Fruit fly (Drosophila melanogaster) whole organism, embryonic: ENCODE measurements around the gene CG17221.

ENCODE experiments used
- Abd-B ChIP-seq: fragments of 200-800 bp; sonication (Bioruptor generic); optimal IDR thresholded peaks from 2 replicates; lab custom pipeline; 2018; ENCODE audit warnings: missing biosample characterization, mild to moderate bottlenecking, missing genetic modification characterization, moderate library complexity
- CG11093 ChIP-seq: fragments of 200-800 bp; sonication (Bioruptor generic); IDR thresholded peaks from 3 replicates; pipeline ENCODE4 v1.3.6; 2022; ENCODE audit warnings: missing biosample characterization, missing genetic modification characterization
- CG11723 ChIP-seq: fragments of 200-800 bp; sonication (Bioruptor generic); optimal IDR thresholded peaks from 2 replicates; lab custom pipeline; 2017; ENCODE audit warnings: missing biosample characterization, mild to moderate bottlenecking, missing genetic modification characterization
- CG12744 ChIP-seq: fragments of 200-800 bp; sonication (Bioruptor generic); optimal IDR thresholded peaks from 2 replicates; lab custom pipeline; 2016; ENCODE audit warnings: missing biosample characterization, missing genetic modification characterization
- CG13123 ChIP-seq: fragments of 200-800 bp; sonication (Bioruptor generic); optimal IDR thresholded peaks from 2 replicates; lab custom pipeline; 2016; ENCODE audit warnings: missing biosample characterization, missing genetic modification characterization
- CG13296 ChIP-seq: fragments of 200-800 bp; sonication (Bioruptor generic); optimal IDR thresholded peaks from 3 replicates; lab custom pipeline; 2018; ENCODE audit warnings: missing biosample characterization, mild to moderate bottlenecking, missing genetic modification characterization
- CG1529 ChIP-seq: fragments of 200-800 bp; sonication (Bioruptor generic); optimal IDR thresholded peaks from 3 replicates; lab custom pipeline; 2018; ENCODE audit warnings: missing biosample characterization, missing genetic modification characterization
- CG16863 ChIP-seq: fragments of 200-800 bp; sonication (Bioruptor generic); optimal IDR thresholded peaks from 3 replicates; lab custom pipeline; 2016; ENCODE audit warnings: missing biosample characterization, missing genetic modification characterization
- CG18599 ChIP-seq: fragments of 200-800 bp; sonication (Bioruptor generic); optimal IDR thresholded peaks from 3 replicates; lab custom pipeline; 2017; ENCODE audit warnings: missing biosample characterization, missing genetic modification characterization, mild to moderate bottlenecking, moderate library complexity, missing genetic modification reagents
- CG18619 ChIP-seq: fragments of 200-800 bp; sonication (Bioruptor generic); optimal IDR thresholded peaks from 3 replicates; lab custom pipeline; 2017; ENCODE audit warnings: missing biosample characterization, mild to moderate bottlenecking, missing genetic modification characterization
- CG2202 ChIP-seq: fragments of 200-800 bp; sonication (Bioruptor generic); optimal IDR thresholded peaks from 2 replicates; lab custom pipeline; 2018; ENCODE audit warnings: missing biosample characterization, mild to moderate bottlenecking, missing genetic modification characterization
- CG2678 ChIP-seq: fragments of 200-800 bp; sonication (Bioruptor generic); optimal IDR thresholded peaks from 3 replicates; lab custom pipeline; 2019; ENCODE audit warnings: missing biosample characterization, mild to moderate bottlenecking, missing genetic modification characterization, moderate library complexity
- CG4707 ChIP-seq: fragments of 200-800 bp; sonication (Bioruptor generic); optimal IDR thresholded peaks from 2 replicates; lab custom pipeline; 2018; ENCODE audit warnings: missing biosample characterization, mild to moderate bottlenecking, missing genetic modification characterization, moderate library complexity
- CG5953 ChIP-seq: fragments of 200-800 bp; sonication (Bioruptor generic); IDR thresholded peaks from 2 replicates; pipeline ENCODE4 v1.3.6; 2022; ENCODE audit warnings: missing biosample characterization, missing genetic modification characterization
- CG6175 ChIP-seq: fragments of 200-800 bp; sonication (Bioruptor generic); IDR thresholded peaks from 3 replicates; pipeline ENCODE4 v1.3.6; 2022; ENCODE audit warnings: missing biosample characterization, missing genetic modification characterization
- CG6689 ChIP-seq: fragments of 200-800 bp; sonication (Bioruptor generic); IDR thresholded peaks from 2 replicates; pipeline ENCODE4 v1.3.6; 2022; ENCODE audit warnings: missing biosample characterization, missing genetic modification characterization
- CG6813 ChIP-seq: fragments of 200-800 bp; sonication (Bioruptor generic); optimal IDR thresholded peaks from 2 replicates; lab custom pipeline; 2017; ENCODE audit warnings: missing biosample characterization, missing genetic modification characterization, mild to moderate bottlenecking, moderate library complexity, missing genetic modification reagents
- CG7271 ChIP-seq: fragments of 200-800 bp; sonication (Bioruptor generic); optimal IDR thresholded peaks from 2 replicates; lab custom pipeline; 2018; ENCODE audit warnings: missing biosample characterization, mild to moderate bottlenecking, missing genetic modification characterization, moderate library complexity
- CG8924 ChIP-seq: fragments of 200-800 bp; optimal IDR thresholded peaks from 3 replicates; lab custom pipeline; 2019; ENCODE audit warnings: missing biosample characterization, mild to moderate bottlenecking, missing genetic modification characterization, moderate library complexity
- CG9437 ChIP-seq: fragments of 200-800 bp; sonication (Bioruptor generic); optimal IDR thresholded peaks from 2 replicates; lab custom pipeline; 2018; ENCODE audit warnings: missing biosample characterization, mild to moderate bottlenecking, missing genetic modification characterization
- CG9817 ChIP-seq: fragments of 200-800 bp; sonication (Bioruptor generic); optimal IDR thresholded peaks from 2 replicates; lab custom pipeline; 2018; ENCODE audit warnings: missing biosample characterization, mild to moderate bottlenecking, missing genetic modification characterization, moderate library complexity
- CrebB ChIP-seq: fragments of 200-800 bp; sonication (Bioruptor generic); optimal IDR thresholded peaks from 3 replicates; lab custom pipeline; 2018; ENCODE audit warnings: missing biosample characterization, mild to moderate bottlenecking, missing genetic modification characterization
- Drgx ChIP-seq: fragments of 200-800 bp; sonication (Bioruptor generic); IDR thresholded peaks from 2 replicates; pipeline ENCODE4 v1.3.6; 2022; ENCODE audit warnings: missing biosample characterization, missing genetic modification characterization
- E2f1 ChIP-seq: fragments of 200-800 bp; sonication (Bioruptor generic); IDR thresholded peaks from 2 replicates; pipeline ENCODE4 v1.3.6; 2022; ENCODE audit warnings: missing biosample characterization, missing genetic modification characterization
- E2f2 ChIP-seq: fragments of 200-800 bp; sonication (Bioruptor generic); IDR thresholded peaks from 2 replicates; pipeline ENCODE4 v1.3.6; 2022; ENCODE audit warnings: missing biosample characterization, missing genetic modification characterization
- Fer1 ChIP-seq: fragments of 200-800 bp; sonication (Bioruptor generic); optimal IDR thresholded peaks from 2 replicates; lab custom pipeline; 2017; ENCODE audit warnings: missing biosample characterization, mild to moderate bottlenecking, missing genetic modification characterization
- Fer2 ChIP-seq: fragments of 200-800 bp; sonication (Bioruptor generic); optimal IDR thresholded peaks from 2 replicates; lab custom pipeline; 2018; ENCODE audit warnings: missing biosample characterization, mild to moderate bottlenecking, missing genetic modification characterization, moderate library complexity
- Lhr ChIP-seq: fragments of 200-800 bp; sonication (Bioruptor generic); optimal IDR thresholded peaks from 3 replicates; lab custom pipeline; 2017; ENCODE audit warnings: mild to moderate bottlenecking, missing biosample characterization, missing genetic modification reagents, missing genetic modification characterization
- Meics ChIP-seq: fragments of 200-800 bp; sonication (Bioruptor generic); optimal IDR thresholded peaks from 2 replicates; lab custom pipeline; 2017; ENCODE audit warnings: missing biosample characterization, mild to moderate bottlenecking, missing genetic modification characterization
- Mrtf ChIP-seq: fragments of 200-800 bp; sonication (Bioruptor generic); IDR thresholded peaks from 3 replicates; pipeline ENCODE4 v1.3.6; 2022; ENCODE audit warnings: missing biosample characterization, missing genetic modification characterization
- Nf-YB ChIP-seq: fragments of 200-800 bp; sonication (Bioruptor generic); optimal IDR thresholded peaks from 3 replicates; lab custom pipeline; 2019; ENCODE audit warnings: missing biosample characterization, mild to moderate bottlenecking, missing genetic modification characterization, moderate library complexity
- Oli ChIP-seq: fragments of 200-800 bp; sonication (Bioruptor generic); optimal IDR thresholded peaks from 2 replicates; lab custom pipeline; 2018; ENCODE audit warnings: missing biosample characterization, mild to moderate bottlenecking, missing genetic modification characterization, moderate library complexity
- Side ChIP-seq: fragments of 200-800 bp; sonication (Bioruptor generic); optimal IDR thresholded peaks from 2 replicates; lab custom pipeline; 2016; ENCODE audit warnings: missing biosample characterization, missing genetic modification characterization
- Xrp1 ChIP-seq: fragments of 200-800 bp; sonication (Bioruptor generic); IDR thresholded peaks from 2 replicates; pipeline ENCODE4 v1.3.6; 2022; ENCODE audit warnings: missing biosample characterization, missing genetic modification characterization
- ase ChIP-seq: fragments of 200-800 bp; sonication (Bioruptor generic); IDR thresholded peaks from 3 replicates; pipeline ENCODE4 v1.3.6; 2022; ENCODE audit warnings: missing biosample characterization, missing genetic modification characterization
- az2 ChIP-seq: fragments of 200-800 bp; sonication (Bioruptor generic); optimal IDR thresholded peaks from 3 replicates; lab custom pipeline; 2016; ENCODE audit warnings: missing biosample characterization, missing genetic modification characterization
- btn ChIP-seq: fragments of 200-800 bp; sonication (Bioruptor generic); optimal IDR thresholded peaks from 2 replicates; lab custom pipeline; 2016; ENCODE audit warnings: missing biosample characterization, missing genetic modification characterization
- dpn ChIP-seq, 2 experiments: fragments of 200-800 bp; sonication (Bioruptor generic); optimal IDR thresholded peaks; 3 replicates each; lab custom pipeline; 2016; ENCODE audit warnings: missing biosample characterization in 2 of 2, missing genetic modification characterization in 2 of 2
- dysf ChIP-seq: fragments of 200-800 bp; sonication (Bioruptor generic); IDR thresholded peaks from 3 replicates; pipeline ENCODE4 v1.3.6; 2022; ENCODE audit warnings: missing biosample characterization, missing genetic modification characterization
- gcm ChIP-seq: fragments of 200-800 bp; sonication (Bioruptor generic); optimal IDR thresholded peaks from 2 replicates; lab custom pipeline; 2019; ENCODE audit warnings: missing biosample characterization, mild to moderate bottlenecking, missing genetic modification characterization, moderate library complexity
- grn ChIP-seq: fragments of 200-800 bp; sonication (Bioruptor generic); optimal IDR thresholded peaks from 3 replicates; lab custom pipeline; 2017; ENCODE audit warnings: missing biosample characterization, missing genetic modification characterization
- kni ChIP-seq: fragments of 200-800 bp; sonication (Bioruptor generic); optimal IDR thresholded peaks from 3 replicates; lab custom pipeline; 2017; ENCODE audit warnings: mild to moderate bottlenecking, missing biosample characterization, missing genetic modification reagents, missing genetic modification characterization
- mirr ChIP-seq: fragments of 200-800 bp; sonication (Bioruptor generic); optimal IDR thresholded peaks from 3 replicates; lab custom pipeline; 2018; ENCODE audit warnings: missing biosample characterization, mild to moderate bottlenecking, missing genetic modification characterization
- nom ChIP-seq: fragments of 200-800 bp; sonication (Bioruptor generic); optimal IDR thresholded peaks from 2 replicates; lab custom pipeline; 2017; ENCODE audit warnings: missing biosample characterization, missing genetic modification characterization, mild to moderate bottlenecking, moderate library complexity, missing genetic modification reagents
- pb ChIP-seq: fragments of 200-800 bp; sonication (Bioruptor generic); optimal IDR thresholded peaks from 3 replicates; lab custom pipeline; 2016; ENCODE audit warnings: missing biosample characterization, missing genetic modification characterization
- phol ChIP-seq: fragments of 200-800 bp; sonication (Bioruptor generic); optimal IDR thresholded peaks from 3 replicates; lab custom pipeline; 2018; ENCODE audit warnings: missing biosample characterization, mild to moderate bottlenecking, missing genetic modification characterization, moderate library complexity
- prd ChIP-seq, 3 experiments: fragments of >200 bp in 2 of 3; fragments of 200-800 bp in 1 of 3; sonication (Bioruptor generic) in 1 of 3; optimal IDR thresholded peaks in 2 of 3; IDR thresholded peaks in 1 of 3; 2 replicates in 2 of 3; 3 replicates in 1 of 3; pipeline versions ENCODE4 v1.3.6 to Lab custom; 2017 to 2022; ENCODE audit warnings: missing biosample characterization in 1 of 3, missing genetic modification characterization in 1 of 3
- sens ChIP-seq: fragments of 200-800 bp; sonication (Bioruptor generic); peaks from one replicate; lab custom pipeline; 2016; ENCODE audit warnings: missing biosample characterization, missing genetic modification characterization
- wor ChIP-seq: fragments of 200-800 bp; sonication (Bioruptor generic); IDR thresholded peaks from 2 replicates; pipeline ENCODE4 v1.3.6; 2022; ENCODE audit warnings: missing biosample characterization, missing genetic modification characterization
- zfh1 ChIP-seq: fragments of 200-800 bp; sonication (Bioruptor generic); IDR thresholded peaks from 3 replicates; pipeline ENCODE4 v1.3.6; 2022; ENCODE audit warnings: missing biosample characterization, missing genetic modification characterization

CG17221 gene

DNA sequence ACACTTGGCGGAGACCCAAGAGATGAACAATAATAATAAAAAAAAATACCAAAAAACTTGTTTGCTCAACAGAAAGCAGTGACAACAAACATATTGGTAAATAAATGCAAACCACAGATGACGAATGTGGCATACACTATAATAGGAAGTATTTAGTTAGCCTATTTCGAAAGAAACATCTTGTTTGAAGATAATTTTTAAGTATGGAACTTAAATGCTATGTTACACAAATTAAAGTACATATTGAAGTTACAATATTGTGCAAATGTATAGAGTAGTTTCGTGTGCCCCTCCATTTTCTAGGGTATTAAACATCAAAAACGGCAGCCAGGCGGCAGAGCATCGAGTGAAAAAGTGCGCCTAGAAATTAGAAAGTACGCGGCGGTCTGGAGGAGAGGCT lies 36.4 kb upstream of the CG17221 start (continued):
- TF ChIP-seq CG1529 (GFP tag; lab: Kevin White, UChicago) = peak; percentile 69
- TF ChIP-seq gcm (GFP tag; lab: Kevin White, UChicago) = peak; percentile 50
- TF ChIP-seq prd (optimal IDR thresholded peaks at IDR 0.05; lab: Kevin White, UChicago) = no peak
- peak; percentile 47; the same call in 2 of the 3 replicates for TF ChIP-seq prd (GFP tag; IDR thresholded peaks at IDR 0.05; lab: Robert Waterston, UW)
- peak; percentile 41 for TF ChIP-seq CG18599 (GFP tag; lab: Kevin White, UChicago)
- peak; percentile 92 for TF ChIP-seq sens (GFP tag; lab: Kevin White, UChicago)
- TF ChIP-seq Fer2 (tag; lab: Kevin White, UChicago) = no peak
- TF ChIP-seq Drgx = peak; percentile 76
- no peak for TF ChIP-seq Mrtf (GFP tag; lab: Robert Waterston, UW)
- peak; percentile 10 for TF ChIP-seq CG9817 (tag; lab: Kevin White, UChicago)
- TF ChIP-seq zfh1 (GFP tag; lab: Robert Waterston, UW) = 0 out of 3 replicates have a peak, but pooled peaks have one; percentile 32
- peak; percentile 16 for TF ChIP-seq Lhr (GFP tag; lab: Kevin White, UChicago)
- TF ChIP-seq CG13123 (GFP tag; lab: Kevin White, UChicago) = no peak
- TF ChIP-seq pb (GFP tag; lab: Kevin White, UChicago) = no peak
- TF ChIP-seq CrebB (tag; lab: Kevin White, UChicago) = no peak
- peak; percentile 13 for TF ChIP-seq CG18619 (GFP tag; lab: Kevin White, UChicago)
- TF ChIP-seq CG6813 (GFP tag; lab: Kevin White, UChicago) = peak; percentile 23
- peak; percentile 8 for TF ChIP-seq Fer1 (GFP tag; lab: Kevin White, UChicago)
- TF ChIP-seq grn (GFP tag; lab: Kevin White, UChicago) = no peak
- peak; percentile 48 for TF ChIP-seq Abd-B (GFP tag; lab: Kevin White, UChicago)
- TF ChIP-seq btn (GFP tag; lab: Kevin White, UChicago) = peak; percentile 30
- peak; percentile 6 for TF ChIP-seq Meics
- no peak for TF ChIP-seq CG6175 (GFP tag; lab: Robert Waterston, UW)
- TF ChIP-seq CG2202 = peak; percentile 4
- peak; percentile 65 for TF ChIP-seq CG8924 (tag; lab: Kevin White, UChicago)
- TF ChIP-seq CG11723 (GFP tag; lab: Kevin White, UChicago) = peak; percentile 20
- TF ChIP-seq dpn (GFP tag; optimal IDR thresholded peaks at IDR 0.05; lab: Kevin White, UChicago) = peak in 1 of 2 experiments; percentile 41
- TF ChIP-seq mirr = no peak
- no peak for TF ChIP-seq ase (GFP tag; lab: Robert Waterston, UW)
- TF ChIP-seq wor = peak; percentile 49
- peak; percentile 70 for TF ChIP-seq CG4707 (GFP tag; lab: Kevin White, UChicago)
- TF ChIP-seq E2f2 = no peak
- peak; percentile 63 for TF ChIP-seq Oli (tag; lab: Kevin White, UChicago)
- peak; percentile 5 for TF ChIP-seq CG13296 (GFP tag; lab: Kevin White, UChicago)
- TF ChIP-seq Nf-YB = peak; percentile 30
- peak; percentile 63; the same call in 2 of the 3 replicates for TF ChIP-seq dysf (GFP tag; lab: Robert Waterston, UW)
- no peak for TF ChIP-seq Side (GFP tag; lab: Kevin White, UChicago)
- TF ChIP-seq CG6689 = peak; percentile 38; the same call in 1 of the 2 replicates
- no peak for TF ChIP-seq nom (GFP tag; lab: Kevin White, UChicago)
- no peak for TF ChIP-seq kni (GFP tag; lab: Kevin White, UChicago)
- TF ChIP-seq CG12744 = no peak
- TF ChIP-seq CG5953 (GFP tag; lab: Robert Waterston, UW) = peak; percentile 62
- peak; percentile 66 for TF ChIP-seq phol (tag; lab: Kevin White, UChicago)
- TF ChIP-seq CG16863 (GFP tag; lab: Kevin White, UChicago) = peak; percentile 40
- no peak for TF ChIP-seq CG7271
- TF ChIP-seq CG2678 = peak; percentile 78
- TF ChIP-seq CG9437 (GFP tag; lab: Kevin White, UChicago) = peak; percentile 40
- peak; percentile 42; the same call in 1 of the 2 replicates for TF ChIP-seq E2f1 (GFP tag; lab: Robert Waterston, UW)
- peak; percentile 28; the same call in 1 of the 3 replicates for TF ChIP-seq CG11093 (GFP tag; lab: Robert Waterston, UW)
- TF ChIP-seq az2 (GFP tag; lab: Kevin White, UChicago) = peak; percentile 17
- peak; percentile 40; the same call in 1 of the 2 replicates for TF ChIP-seq Xrp1
